Fruit fly (Drosophila melanogaster) whole organism, embryonic: ENCODE measurements around the gene beat-Vc.

Experiments used
- ATbp ChIP-seq: fragments of 200-800 bp; sonication (Bioruptor generic); optimal IDR thresholded peaks from 2 replicates; lab custom pipeline; 2017; ENCODE audit warnings: missing biosample characterization, mild to moderate bottlenecking, missing genetic modification characterization, missing genetic modification reagents
- BtbVII ChIP-seq: fragments of 200-800 bp; sonication (Bioruptor generic); optimal IDR thresholded peaks from 3 replicates; lab custom pipeline; 2017; ENCODE audit warnings: missing biosample characterization, mild to moderate bottlenecking, missing genetic modification characterization
- CG10366 ChIP-seq: fragments of 200-800 bp; sonication (Bioruptor generic); IDR thresholded peaks from 2 replicates; pipeline ENCODE4 v1.3.6; 2022; ENCODE audit warnings: missing biosample characterization, missing genetic modification characterization
- CG10543 ChIP-seq: fragments of 200-800 bp; sonication (Bioruptor generic); optimal IDR thresholded peaks from 3 replicates; lab custom pipeline; 2017; ENCODE audit warnings: missing biosample characterization, mild to moderate bottlenecking, missing genetic modification characterization, moderate library complexity
- CG10654 ChIP-seq: fragments of 200-800 bp; sonication (Bioruptor generic); optimal IDR thresholded peaks from 2 replicates; lab custom pipeline; 2016; ENCODE audit warnings: missing biosample characterization, missing genetic modification characterization
- CG11085 ChIP-seq: fragments of 200-800 bp; sonication (Bioruptor generic); IDR thresholded peaks from 2 replicates; pipeline ENCODE4 v1.3.6; 2022; ENCODE audit warnings: missing biosample characterization, missing genetic modification characterization
- CG12391 ChIP-seq: fragments of 200-800 bp; sonication (Bioruptor generic); optimal IDR thresholded peaks from 3 replicates; lab custom pipeline; 2018; ENCODE audit warnings: missing biosample characterization, mild to moderate bottlenecking, missing genetic modification characterization, moderate library complexity
- CG14710 ChIP-seq: fragments of 200-800 bp; sonication (Bioruptor generic); optimal IDR thresholded peaks from 3 replicates; lab custom pipeline; 2019; ENCODE audit warnings: missing biosample characterization, mild to moderate bottlenecking, missing genetic modification characterization, moderate library complexity
- CG1529 ChIP-seq: fragments of 200-800 bp; sonication (Bioruptor generic); optimal IDR thresholded peaks from 3 replicates; lab custom pipeline; 2018; ENCODE audit warnings: missing biosample characterization, missing genetic modification characterization
- CG17912 ChIP-seq: fragments of 200-800 bp; sonication (Bioruptor generic); optimal IDR thresholded peaks from 2 replicates; lab custom pipeline; 2018; ENCODE audit warnings: missing biosample characterization, mild to moderate bottlenecking, missing genetic modification characterization
- CG18599 ChIP-seq: fragments of 200-800 bp; sonication (Bioruptor generic); optimal IDR thresholded peaks from 3 replicates; lab custom pipeline; 2017; ENCODE audit warnings: missing biosample characterization, missing genetic modification characterization, mild to moderate bottlenecking, moderate library complexity, missing genetic modification reagents
- CG2875 ChIP-seq: fragments of 200-800 bp; sonication (Bioruptor generic); optimal IDR thresholded peaks from 2 replicates; lab custom pipeline; 2017; ENCODE audit warnings: missing biosample characterization, mild to moderate bottlenecking, missing genetic modification characterization, missing genetic modification reagents
- CG3726 ChIP-seq: fragments of 200-800 bp; sonication (Bioruptor generic); IDR thresholded peaks from 3 replicates; pipeline ENCODE4, ENCODE4 v1.3.6; 2022; ENCODE audit warnings: missing biosample characterization, missing genetic modification characterization
- CG3838 ChIP-seq: fragments of 200-800 bp; sonication (Bioruptor generic); optimal IDR thresholded peaks from 3 replicates; lab custom pipeline; 2016; ENCODE audit warnings: missing biosample characterization, missing genetic modification characterization
- CG4404 ChIP-seq: fragments of 200-800 bp; sonication (Bioruptor generic); IDR thresholded peaks from 2 replicates; pipeline ENCODE4 v1.3.6; 2022; ENCODE audit warnings: missing biosample characterization, missing genetic modification characterization
- CG6765 ChIP-seq: fragments of 200-800 bp; sonication (Bioruptor generic); optimal IDR thresholded peaks from 3 replicates; lab custom pipeline; 2017; ENCODE audit warnings: missing biosample characterization, mild to moderate bottlenecking, missing genetic modification characterization
- CG7357 ChIP-seq: fragments of 200-800 bp; sonication (Bioruptor generic); IDR thresholded peaks from 3 replicates; pipeline ENCODE4 v1.3.6; 2022; ENCODE audit warnings: missing biosample characterization, missing genetic modification characterization
- CG9437 ChIP-seq: fragments of 200-800 bp; sonication (Bioruptor generic); optimal IDR thresholded peaks from 2 replicates; lab custom pipeline; 2018; ENCODE audit warnings: missing biosample characterization, mild to moderate bottlenecking, missing genetic modification characterization
- Camta ChIP-seq: fragments of 200-800 bp; sonication (Bioruptor generic); optimal IDR thresholded peaks from 2 replicates; lab custom pipeline; 2016; ENCODE audit warnings: missing biosample characterization, missing genetic modification characterization
- Dad ChIP-seq: fragments of 200-800 bp; sonication (Bioruptor generic); optimal IDR thresholded peaks from 3 replicates; lab custom pipeline; 2016; ENCODE audit warnings: missing biosample characterization, missing genetic modification characterization
- Dip2 ChIP-seq: fragments of 200-800 bp; sonication (Bioruptor generic); IDR thresholded peaks from 2 replicates; pipeline ENCODE4 v1.3.6; 2022; ENCODE audit warnings: missing biosample characterization, missing genetic modification characterization
- Ets65A ChIP-seq: fragments of 200-800 bp; sonication (Bioruptor generic); peaks from one replicate; lab custom pipeline; 2016; ENCODE audit warnings: missing biosample characterization, missing genetic modification characterization
- Ets97D ChIP-seq: fragments of 200-800 bp; sonication (Bioruptor generic); optimal IDR thresholded peaks from 3 replicates; lab custom pipeline; 2016; ENCODE audit warnings: missing biosample characterization, missing genetic modification characterization
- HLH54F ChIP-seq: fragments of 200-800 bp; sonication (Bioruptor generic); optimal IDR thresholded peaks from 3 replicates; lab custom pipeline; 2016; ENCODE audit warnings: missing biosample characterization, missing genetic modification characterization
- Jarid2 ChIP-seq: fragments of 200-800 bp; sonication (Bioruptor generic); optimal IDR thresholded peaks from 3 replicates; lab custom pipeline; 2017; ENCODE audit warnings: mild to moderate bottlenecking, missing biosample characterization, missing genetic modification reagents, missing genetic modification characterization
- NK7.1 ChIP-seq: fragments of 200-800 bp; sonication (Bioruptor generic); optimal IDR thresholded peaks from 3 replicates; lab custom pipeline; 2016; ENCODE audit warnings: missing biosample characterization, missing genetic modification characterization
- Nf-YC ChIP-seq: fragments of 200-800 bp; optimal IDR thresholded peaks from 3 replicates; lab custom pipeline; 2019; ENCODE audit warnings: missing biosample characterization, mild to moderate bottlenecking, missing genetic modification characterization, moderate library complexity
- Pdp1 ChIP-seq, 2 experiments: fragments of 200-800 bp; sonication (Bioruptor generic); optimal IDR thresholded peaks; 3 replicates each; lab custom pipeline; 2016; ENCODE audit warnings: missing biosample characterization in 2 of 2, missing genetic modification characterization in 2 of 2, mild to moderate bottlenecking in 1 of 2, moderate library complexity in 1 of 2
- Rfx ChIP-seq: fragments of 200-800 bp; sonication (Bioruptor generic); IDR thresholded peaks from 2 replicates; pipeline ENCODE4 v1.3.6; 2022; ENCODE audit warnings: missing biosample characterization, missing genetic modification characterization
- TFAM ChIP-seq: fragments of 200-800 bp; sonication (Bioruptor generic); optimal IDR thresholded peaks from 2 replicates; lab custom pipeline; 2017; ENCODE audit warnings: missing biosample characterization, missing genetic modification characterization, inconsistent platforms
- Xbp1 ChIP-seq: fragments of 200-800 bp; sonication (Bioruptor generic); optimal IDR thresholded peaks from 3 replicates; lab custom pipeline; 2016; ENCODE audit warnings: missing biosample characterization, mild to moderate bottlenecking, missing genetic modification characterization
- cato ChIP-seq: fragments of 200-800 bp; sonication (Bioruptor generic); optimal IDR thresholded peaks from 2 replicates; lab custom pipeline; 2016; ENCODE audit warnings: missing biosample characterization, missing genetic modification characterization, borderline replicate concordance
- chn ChIP-seq: fragments of 200-800 bp; sonication (Bioruptor generic); optimal IDR thresholded peaks from 2 replicates; lab custom pipeline; 2016; ENCODE audit warnings: missing biosample characterization, missing genetic modification characterization
- exex ChIP-seq: fragments of 200-800 bp; sonication (Bioruptor generic); optimal IDR thresholded peaks from 4 replicates; lab custom pipeline; 2018; ENCODE audit warnings: missing biosample characterization, mild to moderate bottlenecking, missing genetic modification characterization, moderate library complexity
- gt ChIP-seq: fragments of 200-800 bp; sonication (Bioruptor generic); IDR thresholded peaks from 2 replicates; pipeline ENCODE4 v1.3.6; 2022; ENCODE audit warnings: missing biosample characterization, missing genetic modification characterization
- inv ChIP-seq: fragments of 200-800 bp; sonication (Bioruptor generic); IDR thresholded peaks from 2 replicates; pipeline ENCODE4 v1.3.6; 2022; ENCODE audit warnings: missing biosample characterization, missing genetic modification characterization; ENCODE audit not compliant: partially characterized antibody
- knrl ChIP-seq: fragments of 200-800 bp; sonication (Bioruptor generic); IDR thresholded peaks from 3 replicates; pipeline ENCODE4 v1.3.6; 2022; ENCODE audit warnings: missing biosample characterization, missing genetic modification characterization; ENCODE audit not compliant: partially characterized antibody
- luna ChIP-seq: fragments of 200-800 bp; sonication (Bioruptor generic); optimal IDR thresholded peaks from 2 replicates; lab custom pipeline; 2016; ENCODE audit warnings: missing biosample characterization, missing genetic modification characterization
- nau ChIP-seq: fragments of 200-800 bp; sonication (Bioruptor generic); optimal IDR thresholded peaks from 3 replicates; lab custom pipeline; 2017; ENCODE audit warnings: missing biosample characterization, mild to moderate bottlenecking, missing genetic modification characterization, missing genetic modification reagents
- pb ChIP-seq: fragments of 200-800 bp; sonication (Bioruptor generic); optimal IDR thresholded peaks from 3 replicates; lab custom pipeline; 2016; ENCODE audit warnings: missing biosample characterization, missing genetic modification characterization
- rib ChIP-seq: fragments of 200-800 bp; sonication (Bioruptor generic); IDR thresholded peaks from 2 replicates; pipeline ENCODE4 v1.3.6; 2022; ENCODE audit warnings: missing biosample characterization, missing genetic modification characterization
- schlank ChIP-seq: fragments of 200-800 bp; sonication (Bioruptor generic); optimal IDR thresholded peaks from 2 replicates; lab custom pipeline; 2018; ENCODE audit warnings: missing biosample characterization, mild to moderate bottlenecking, missing genetic modification characterization
- sens ChIP-seq: fragments of 200-800 bp; sonication (Bioruptor generic); peaks from one replicate; lab custom pipeline; 2016; ENCODE audit warnings: missing biosample characterization, missing genetic modification characterization
- sisA ChIP-seq: fragments of 200-800 bp; sonication (Bioruptor generic); IDR thresholded peaks from 2 replicates; pipeline ENCODE4 v1.3.6; 2022; ENCODE audit warnings: missing biosample characterization, missing genetic modification characterization
- trh ChIP-seq: fragments of 200-800 bp; sonication (Bioruptor generic); optimal IDR thresholded peaks from 2 replicates; lab custom pipeline; 2016; ENCODE audit warnings: missing biosample characterization, missing genetic modification characterization
- wdn ChIP-seq: fragments of 200-800 bp; sonication (Bioruptor generic); IDR thresholded peaks from 2 replicates; pipeline ENCODE4 v1.3.6; 2022; ENCODE audit warnings: missing biosample characterization, missing genetic modification characterization
- wek ChIP-seq: fragments of 200-800 bp; sonication (Bioruptor generic); optimal IDR thresholded peaks from 3 replicates; lab custom pipeline; 2018; ENCODE audit warnings: missing biosample characterization, mild to moderate bottlenecking, missing genetic modification characterization, moderate library complexity

The beat-Vc gene

DNA sequence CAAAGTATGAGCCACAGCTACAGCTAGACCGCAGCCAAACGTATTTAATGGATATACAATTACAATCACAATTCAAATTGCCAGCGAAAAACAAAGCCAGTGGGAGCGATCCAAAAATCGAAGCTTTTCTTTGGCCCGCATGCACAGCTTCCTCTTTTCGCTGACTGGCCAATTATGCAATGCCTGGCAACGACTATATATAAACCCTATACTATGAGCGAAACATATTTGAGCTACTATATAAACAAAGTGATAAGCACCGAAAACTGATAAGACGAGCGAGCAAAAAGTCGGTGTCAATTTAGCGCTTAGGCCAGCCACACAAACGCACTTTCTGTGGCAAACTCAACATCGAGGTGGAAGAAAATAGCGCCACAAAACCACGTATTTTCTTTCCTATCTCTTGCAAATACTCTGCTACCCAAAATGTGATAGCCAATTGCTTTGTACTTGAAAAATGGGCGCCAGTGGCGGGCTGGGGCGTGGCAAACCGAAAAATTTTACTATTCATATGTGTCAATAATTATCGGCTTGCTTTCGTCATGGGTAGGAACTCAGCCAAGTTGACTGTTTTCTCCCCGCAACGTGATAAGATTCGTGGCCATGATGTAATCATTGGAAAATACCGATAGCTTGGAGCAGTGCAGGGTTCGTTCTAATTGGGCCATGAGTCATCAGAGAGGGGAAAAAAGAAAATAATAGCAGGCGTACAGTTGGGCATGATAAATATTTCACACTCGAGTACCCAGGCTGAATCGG is 83.2 kb downstream of the beat-Vc start (continued):
- TF ChIP-seq sisA (GFP tag; lab: Robert Waterston, UW) (no peak), Dip2 (no peak), exex (peak; percentile 66)

DNA sequence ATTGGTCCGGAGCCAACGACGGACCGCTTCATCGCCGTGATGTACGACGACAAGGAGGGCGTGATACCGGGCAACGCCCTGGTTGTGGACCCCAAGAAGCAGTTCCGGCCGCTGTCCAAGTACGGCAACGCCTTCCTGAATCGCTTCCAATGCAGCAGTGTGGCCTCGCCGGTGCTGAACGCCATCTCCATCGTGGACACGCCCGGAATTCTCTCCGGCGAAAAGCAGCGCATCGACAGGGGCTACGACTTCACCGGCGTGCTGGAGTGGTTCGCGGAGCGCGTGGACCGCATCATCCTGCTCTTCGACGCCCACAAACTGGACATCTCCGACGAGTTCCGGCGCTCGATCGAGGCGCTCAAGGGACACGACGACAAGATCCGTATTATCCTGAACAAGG is 84.7 kb downstream of the beat-Vc start:
- TF ChIP-seq Ets65A, result peak; percentile 63
- TF ChIP-seq ATbp (GFP tag; lab: Kevin White, UChicago), result no peak

DNA sequence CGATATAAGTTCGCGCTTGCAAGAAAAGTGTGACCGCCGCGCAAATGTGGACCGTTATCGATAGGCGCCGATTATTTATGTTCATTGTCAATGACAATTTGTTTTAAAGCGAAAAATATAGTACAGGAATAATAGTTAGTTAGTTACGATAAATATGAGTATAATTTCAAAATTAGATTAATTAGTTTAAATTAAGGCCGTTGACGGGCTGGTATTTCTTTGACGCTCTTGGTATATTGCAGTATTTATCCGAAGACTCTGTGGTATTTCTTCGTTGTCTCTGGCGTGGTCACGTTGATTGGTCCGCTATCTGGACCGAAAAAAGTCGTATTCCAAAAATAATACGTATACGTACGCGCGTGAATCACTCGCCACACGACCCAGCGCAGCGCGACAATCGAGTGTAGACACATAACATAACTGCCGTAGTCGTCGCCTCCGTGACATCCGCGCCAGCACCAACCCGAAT is 85.4 kb downstream of the beat-Vc start:
- TF ChIP-seq trh (GFP tag; lab: Kevin White, UChicago), result no peak
- TF ChIP-seq Jarid2 (GFP tag; lab: Kevin White, UChicago), result peak; percentile 46
- no peak for TF ChIP-seq CG10654 (GFP tag; lab: Kevin White, UChicago)
- TF ChIP-seq CG1529 (GFP tag; lab: Kevin White, UChicago), result no peak
- TF ChIP-seq luna (GFP tag; lab: Kevin White, UChicago), result no peak
- TF ChIP-seq Xbp1 (GFP tag; lab: Kevin White, UChicago), result no peak
- no peak for TF ChIP-seq nau (GFP tag; lab: Kevin White, UChicago)
- TF ChIP-seq HLH54F (GFP tag; lab: Kevin White, UChicago), result no peak
- TF ChIP-seq Ets65A, result peak; percentile 25
- peak; percentile 63 for TF ChIP-seq Ets97D
- no peak for TF ChIP-seq CG18599
- TF ChIP-seq wdn (GFP tag; lab: Robert Waterston, UW), result no peak
- peak; percentile 42 for TF ChIP-seq CG12391 (tag; lab: Kevin White, UChicago)
- TF ChIP-seq CG6765 (GFP tag; lab: Kevin White, UChicago), result no peak
- TF ChIP-seq knrl, result peak; percentile 60
- TF ChIP-seq chn (GFP tag; lab: Kevin White, UChicago), result no peak
- no peak for TF ChIP-seq schlank (tag; lab: Kevin White, UChicago)
- peak; percentile 58 for TF ChIP-seq Nf-YC
- TF ChIP-seq Camta (GFP tag; lab: Kevin White, UChicago), result no peak
- no peak for TF ChIP-seq rib (GFP tag; lab: Robert Waterston, UW)
- no peak for TF ChIP-seq CG17912 (GFP tag; lab: Kevin White, UChicago)
- no peak for TF ChIP-seq CG11085
- no peak for TF ChIP-seq CG2875 (GFP tag; lab: Kevin White, UChicago)
- TF ChIP-seq CG7357, result no peak
- TF ChIP-seq inv (GFP tag; lab: Robert Waterston, UW), result peak; percentile 29; the same call in 1 of the 2 replicates
- no peak for TF ChIP-seq Rfx
- TF ChIP-seq CG3726 (GFP tag; lab: Robert Waterston, UW), result no peak
- no peak for TF ChIP-seq CG9437
- peak; percentile 76 for TF ChIP-seq sens (GFP tag; lab: Kevin White, UChicago)
- TF ChIP-seq pb, result no peak
- no peak for TF ChIP-seq CG4404 (GFP tag; lab: Robert Waterston, UW)
- peak in 1 of 2 experiments; percentile 50 for TF ChIP-seq Pdp1 (GFP tag; optimal IDR thresholded peaks at IDR 0.05; lab: Kevin White, UChicago)
- peak; percentile 65 for TF ChIP-seq CG14710 (tag; lab: Kevin White, UChicago)
- TF ChIP-seq BtbVII, result peak; percentile 16
- no peak for TF ChIP-seq NK7.1
- TF ChIP-seq gt, result no peak
- peak; percentile 16 for TF ChIP-seq CG10543 (GFP tag; lab: Kevin White, UChicago)
- TF ChIP-seq wek (GFP tag; lab: Kevin White, UChicago), result no peak
- no peak for TF ChIP-seq CG3838 (GFP tag; lab: Kevin White, UChicago)
- no peak for TF ChIP-seq CG10366
- no peak for TF ChIP-seq cato (GFP tag; lab: Kevin White, UChicago)
- TF ChIP-seq TFAM (GFP tag; lab: Kevin White, UChicago), result no peak
- TF ChIP-seq Dad (GFP tag; lab: Kevin White, UChicago), result no peak
